Fruit fly (Drosophila melanogaster): ENCODE results near the gene CG31517.
A peak's percentile ranks its signal among the peaks of the same experiment; 100 is the strongest.

The CG31517 gene

DNA sequence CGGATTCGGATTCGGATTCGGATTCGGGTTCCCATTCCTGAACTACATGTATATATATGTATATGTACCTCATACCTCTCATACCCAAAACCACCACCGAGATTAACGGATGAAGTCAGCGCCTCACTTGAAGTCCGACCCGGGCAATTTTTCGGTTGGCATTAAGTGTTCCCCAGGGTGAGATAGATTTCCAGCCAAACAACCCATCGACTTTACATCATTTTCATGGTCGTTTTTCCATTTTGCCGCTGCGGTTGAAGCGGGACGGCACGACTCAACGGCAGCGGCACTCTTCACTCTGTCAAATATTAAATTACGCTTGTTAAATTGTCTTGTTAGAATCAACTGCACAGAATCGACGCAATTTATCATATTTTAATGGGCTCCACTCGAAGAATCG lies 18.0 kb upstream of the CG31517 start (continued):
- TF ChIP-seq CG18619 (GFP tag; optimal IDR thresholded peaks at IDR 0.05) (no peak), CG10321 (GFP tag; IDR thresholded peaks at IDR 0.05) (peak; percentile 65), Atf3 (GFP tag; optimal IDR thresholded peaks at IDR 0.05) (no peak), bsh (GFP tag; optimal IDR thresholded peaks at IDR 0.05) (no peak), CG1832 (GFP tag; optimal IDR thresholded peaks at IDR 0.05) (peak; percentile 59)

DNA sequence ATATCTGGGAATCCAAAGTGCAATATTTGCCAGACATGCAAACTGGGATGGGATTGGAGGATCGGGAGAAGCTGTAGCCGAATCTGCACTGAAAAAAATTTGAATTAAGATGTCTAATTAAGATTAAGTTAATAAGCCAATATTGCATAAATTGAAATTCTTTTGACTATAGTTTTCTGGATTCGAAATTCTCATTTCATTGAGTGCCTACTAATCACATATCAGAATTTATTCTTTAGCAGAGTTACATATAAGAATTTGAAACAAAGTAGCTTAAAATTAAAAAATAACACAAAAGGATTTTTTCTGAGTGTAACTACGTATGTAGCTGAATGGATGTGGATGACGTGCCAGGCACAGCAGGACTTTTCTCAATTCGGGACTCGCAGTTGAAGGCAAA lies 16.4 kb upstream of the CG31517 start:
- TF ChIP-seq repo (GFP tag; optimal IDR thresholded peaks at IDR 0.05) (no peak), dmrt11E (tag; optimal IDR thresholded peaks at IDR 0.05) (peak; percentile 2)

DNA sequence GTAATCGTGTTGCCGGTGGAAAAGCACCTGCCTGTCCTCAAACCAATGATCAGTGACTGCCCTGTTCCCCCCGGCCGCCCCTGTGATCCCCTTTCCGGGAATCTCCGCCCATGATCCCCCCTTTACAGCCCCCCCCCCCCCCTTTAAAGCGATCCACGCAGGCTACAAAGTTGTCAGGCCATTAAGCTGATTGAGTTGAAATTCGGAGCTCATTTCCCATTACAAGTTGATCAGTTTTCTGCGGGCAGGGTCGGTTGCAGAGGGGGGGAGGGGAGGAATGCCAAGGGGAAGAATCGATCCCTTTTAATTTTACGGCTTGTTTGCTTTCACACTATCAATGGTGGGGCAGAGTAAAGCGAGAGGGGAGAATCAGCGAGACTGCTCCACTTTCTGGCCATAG lies 14.3 kb upstream of the CG31517 start:
- TF ChIP-seq CG30431 (GFP tag; optimal IDR thresholded peaks at IDR 0.05) (no peak), crol (GFP tag; IDR thresholded peaks at IDR 0.05) (peak; percentile 70), ken (GFP tag; IDR thresholded peaks at IDR 0.05) (0 out of 3 replicates have a peak, but pooled peaks have one; percentile 13), gcm (GFP tag; optimal IDR thresholded peaks at IDR 0.05) (peak; percentile 10), otp (GFP tag; IDR thresholded peaks at IDR 0.05) (no peak)

DNA sequence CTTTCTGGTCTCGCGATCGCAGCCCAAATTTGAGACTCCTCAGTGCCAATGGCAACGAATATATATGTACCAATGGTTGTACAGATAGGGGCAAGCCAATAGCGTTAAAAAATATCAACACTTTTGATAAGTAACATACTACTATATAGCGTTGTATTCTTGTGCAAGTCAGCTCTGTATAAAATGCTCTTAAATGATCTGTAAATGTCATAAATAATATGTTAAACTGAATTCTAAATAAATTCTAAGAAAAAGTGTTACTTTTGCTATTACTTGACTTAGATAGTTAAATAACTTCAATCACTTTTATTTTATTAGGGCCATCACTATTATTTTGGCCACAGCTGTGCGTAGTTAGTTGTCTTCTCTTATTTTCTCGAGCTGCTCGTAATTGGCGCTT lies 13.6 kb upstream of the CG31517 start:
- no peak for TF ChIP-seq Neu2 (GFP tag; optimal IDR thresholded peaks at IDR 0.05; ENCODE audit: borderline replicate concordance)
- no peak for TF ChIP-seq CG16813 (GFP tag; IDR thresholded peaks at IDR 0.05; ENCODE audit: partially characterized antibody)
- no peak for TF ChIP-seq sug (tag; optimal IDR thresholded peaks at IDR 0.05)
- no peak for TF ChIP-seq Sry-β (GFP tag; optimal IDR thresholded peaks at IDR 0.05)
- no peak for TF ChIP-seq CG17385 (GFP tag; optimal IDR thresholded peaks at IDR 0.05)
- no peak for TF ChIP-seq CG8359 (GFP tag; optimal IDR thresholded peaks at IDR 0.05; ENCODE audit: borderline replicate concordance)
- no peak for TF ChIP-seq pros (GFP tag; optimal IDR thresholded peaks at IDR 0.05)
- TF ChIP-seq CG34422 (GFP tag; IDR thresholded peaks at IDR 0.05) = no peak
- no peak for TF ChIP-seq grn (GFP tag; optimal IDR thresholded peaks at IDR 0.05)
- TF ChIP-seq Camta (GFP tag; optimal IDR thresholded peaks at IDR 0.05) = no peak
- TF ChIP-seq Xbp1 (GFP tag; optimal IDR thresholded peaks at IDR 0.05) = no peak

DNA sequence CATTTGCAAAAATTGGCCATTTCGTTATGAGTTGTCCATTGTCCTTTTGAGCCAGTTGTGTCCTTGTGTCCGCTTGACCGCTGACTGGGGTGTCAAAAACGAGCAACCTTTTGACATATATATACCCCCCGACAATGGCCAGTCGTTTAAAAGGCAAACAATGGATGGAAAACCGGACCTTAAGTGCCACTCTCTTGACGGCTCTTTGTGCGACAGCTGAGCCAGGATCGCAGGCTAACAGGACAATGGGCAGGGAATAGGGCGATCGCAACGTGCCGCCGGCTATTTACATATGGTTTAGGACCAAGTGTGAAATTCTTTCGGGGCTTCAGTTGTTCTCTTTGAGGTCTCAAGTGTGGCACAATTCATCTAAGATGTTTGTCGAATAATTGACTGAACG lies 11.9 kb upstream of the CG31517 start:
- TF ChIP-seq twi (tag; optimal IDR thresholded peaks at IDR 0.05) = peak; percentile 54
- TF ChIP-seq cad (GFP tag; optimal IDR thresholded peaks at IDR 0.05) = peak; percentile 24
- peak in 1 of 2 experiments; percentile 97 for TF ChIP-seq tll (GFP tag; optimal IDR thresholded peaks at IDR 0.05)
- no peak for TF ChIP-seq Stat92E (GFP tag; optimal IDR thresholded peaks at IDR 0.05)
- TF ChIP-seq D (optimal IDR thresholded peaks at IDR 0.05) = peak; percentile 74
- TF ChIP-seq D (GFP tag; optimal IDR thresholded peaks at IDR 0.05) = no peak

DNA sequence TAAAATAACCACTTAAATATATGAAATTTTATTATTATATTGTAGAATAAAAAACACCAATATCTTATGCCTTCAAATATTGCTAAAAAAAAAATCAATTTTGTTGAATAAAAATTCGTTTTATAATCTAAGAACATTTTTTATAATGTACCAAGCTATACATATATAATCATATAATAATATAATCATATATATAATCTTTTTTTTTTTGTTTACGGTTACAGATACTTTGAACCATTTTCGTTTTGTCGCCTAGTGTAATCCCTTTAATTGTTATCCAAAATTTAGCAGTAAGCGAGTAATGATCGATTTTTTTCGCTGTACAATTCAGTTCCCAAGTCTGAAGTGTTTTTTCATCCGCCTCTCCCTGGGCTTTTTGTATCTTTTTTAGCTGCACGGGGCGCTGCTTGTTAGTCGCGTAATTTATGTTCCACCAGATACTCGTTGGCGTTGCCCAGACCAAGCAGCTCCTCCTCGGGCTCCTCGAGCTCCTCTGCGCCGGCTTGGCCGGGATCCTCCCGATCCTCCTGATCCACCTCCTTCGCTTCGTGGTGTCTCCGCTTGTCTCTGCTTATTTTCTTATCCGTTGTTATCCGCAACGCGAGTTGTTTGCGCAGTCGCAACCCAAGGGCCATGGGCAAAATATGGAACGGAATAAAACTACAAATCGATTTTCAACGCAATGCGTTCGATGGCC lies 8.7 kb upstream of the CG31517 start:
- peak; percentile 59 for TF ChIP-seq Ets65A (GFP tag)
- no peak for TF ChIP-seq nom (GFP tag; optimal IDR thresholded peaks at IDR 0.05)
- peak; percentile 3 for TF ChIP-seq sens (GFP tag)

All from whole organism, embryonic.